Fruit fly (Drosophila melanogaster) whole organism, embryonic: Measurements from ENCODE around the gene BBS1.

Experiments used
- Fer1 ChIP-seq: fragments of 200-800 bp; sonication (Bioruptor generic); optimal IDR thresholded peaks from 2 replicates; lab custom pipeline; 2017; ENCODE audit warnings: missing biosample characterization, mild to moderate bottlenecking, missing genetic modification characterization
- dati ChIP-seq: fragments of 200-800 bp; sonication (Bioruptor generic); IDR thresholded peaks from 2 replicates; pipeline ENCODE4 v1.3.6; 2022; ENCODE audit warnings: missing biosample characterization, missing genetic modification characterization
- gsb ChIP-seq: fragments of 200-800 bp; sonication (Bioruptor generic); IDR thresholded peaks from 2 replicates; pipeline ENCODE4 v1.3.6; 2022; ENCODE audit warnings: missing biosample characterization, missing genetic modification characterization
- kah ChIP-seq: fragments of 200-800 bp; sonication (Bioruptor generic); optimal IDR thresholded peaks from 2 replicates; lab custom pipeline; 2018; ENCODE audit warnings: missing biosample characterization, mild to moderate bottlenecking, missing genetic modification characterization

dm6 chr3L:7161310-7161709, 35.6 kb downstream of the BBS1 start:
- TF ChIP-seq Fer1 (GFP tag; lab: Kevin White, UChicago) (no peak), dati (GFP tag; lab: Robert Waterston, UW) (no peak), kah (no peak), gsb (no peak)
